Worm (Caenorhabditis elegans): Measurements from ENCODE around the gene ptc-1.

DNA sequence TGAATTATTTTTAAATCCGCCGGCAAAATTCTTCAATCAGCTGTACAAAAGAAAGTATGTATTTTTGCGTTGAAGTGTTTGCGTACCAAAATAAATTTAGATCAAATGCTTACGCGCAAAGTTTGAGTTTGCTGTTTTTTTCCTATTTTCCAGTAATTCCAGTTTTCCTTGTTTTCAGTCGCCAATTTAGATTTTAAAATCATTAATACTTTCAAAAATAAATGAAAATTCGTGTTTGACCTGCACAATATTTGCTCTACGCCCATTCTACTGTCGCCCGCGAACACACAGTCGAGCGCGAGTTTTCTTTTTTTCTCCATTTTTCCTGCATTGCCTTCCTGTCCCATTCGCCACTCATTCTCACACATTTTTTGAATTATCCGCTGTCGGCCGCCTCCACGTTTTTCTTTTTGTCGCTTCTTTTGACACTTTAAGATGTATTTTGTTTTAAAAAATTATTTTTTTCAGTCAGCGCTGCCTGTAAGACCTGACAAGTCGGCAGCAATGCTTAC, at the start of gene ptc-1:
- TF ChIP-seq Y22D7AL.16 (tag; optimal IDR thresholded peaks at IDR 0.05): no peak
- TF ChIP-seq pag-3 (tag; optimal IDR thresholded peaks at IDR 0.05; ENCODE audit: borderline replicate concordance): no peak
- TF ChIP-seq elt-4 (tag; optimal IDR thresholded peaks at IDR 0.05): no peak
- no peak for TF ChIP-seq C38D4.7 (GFP tag; optimal IDR thresholded peaks at IDR 0.05)
- no peak for TF ChIP-seq tbx-7 (tag; optimal IDR thresholded peaks at IDR 0.05)
- no peak for TF ChIP-seq ets-4 (tag; optimal IDR thresholded peaks at IDR 0.05)
- no peak for TF ChIP-seq tbx-2 (tag; optimal IDR thresholded peaks at IDR 0.05)
- no peak for TF ChIP-seq sox-4 (tag; optimal IDR thresholded peaks at IDR 0.05)
- no peak for TF ChIP-seq fkh-10 (GFP tag; optimal IDR thresholded peaks at IDR 0.05)
- no peak for TF ChIP-seq pha-2 (tag; optimal IDR thresholded peaks at IDR 0.05)
- TF ChIP-seq nfya-1 (tag; optimal IDR thresholded peaks at IDR 0.05): no peak
- TF ChIP-seq hlh-13 (GFP tag; optimal IDR thresholded peaks at IDR 0.05): no peak
- no peak for TF ChIP-seq zip-5 (tag; optimal IDR thresholded peaks at IDR 0.05)
